Fruit fly (Drosophila melanogaster) whole organism, prepupa: ENCODE measurements around the gene yps.
A peak's percentile ranks its signal among the peaks of the same experiment; 100 is the strongest.

Experiments used
- Blimp-1 ChIP-seq: fragments of 200-800 bp; sonication (Bioruptor generic); optimal IDR thresholded peaks from 3 replicates; lab custom pipeline; 2017; ENCODE audit warnings: missing biosample characterization, missing genetic modification characterization, mild to moderate bottlenecking, moderate library complexity, missing genetic modification reagents
- CG10669 ChIP-seq: fragments of 200-800 bp; sonication (Bioruptor generic); optimal IDR thresholded peaks from 3 replicates; lab custom pipeline; 2018; ENCODE audit warnings: missing biosample characterization, mild to moderate bottlenecking, missing genetic modification characterization, moderate library complexity
- CG11294 ChIP-seq: fragments of 200-800 bp; sonication (Bioruptor generic); IDR thresholded peaks from 2 replicates; pipeline ENCODE4 v1.3.6; 2022; ENCODE audit warnings: missing biosample characterization, missing genetic modification characterization
- CG11762 ChIP-seq: fragments of 200-800 bp; sonication (Bioruptor generic); optimal IDR thresholded peaks from 3 replicates; lab custom pipeline; 2016; ENCODE audit warnings: missing biosample characterization, missing genetic modification characterization; ENCODE audit not compliant: insufficient read depth
- CG11902 ChIP-seq: fragments of 200-800 bp; sonication (Bioruptor generic); optimal IDR thresholded peaks from 3 replicates; lab custom pipeline; 2016; ENCODE audit warnings: missing biosample characterization, missing genetic modification characterization
- CG15336 ChIP-seq: fragments of 200-800 bp; sonication (Bioruptor generic); IDR thresholded peaks from 2 replicates; pipeline ENCODE4 v1.3.6; 2022; ENCODE audit warnings: missing biosample characterization, missing genetic modification characterization
- CG1621 ChIP-seq: fragments of 200-800 bp; sonication (Bioruptor generic); optimal IDR thresholded peaks from 3 replicates; lab custom pipeline; 2018; ENCODE audit warnings: missing biosample characterization, mild to moderate bottlenecking, missing genetic modification characterization
- CG16779 ChIP-seq: fragments of 200-800 bp; sonication (Bioruptor generic); optimal IDR thresholded peaks from 3 replicates; lab custom pipeline; 2017; ENCODE audit warnings: missing biosample characterization, mild to moderate bottlenecking, missing genetic modification characterization
- CG3032 ChIP-seq: fragments of 200-800 bp; optimal IDR thresholded peaks from 2 replicates; lab custom pipeline; 2019; ENCODE audit warnings: missing biosample characterization, mild to moderate bottlenecking, missing genetic modification characterization, moderate library complexity
- CG31627 ChIP-seq: fragments of 200-800 bp; sonication (Bioruptor generic); optimal IDR thresholded peaks from 3 replicates; lab custom pipeline; 2016; ENCODE audit warnings: missing biosample characterization, missing genetic modification characterization
- CG32006 ChIP-seq: fragments of 200-800 bp; sonication (Bioruptor generic); optimal IDR thresholded peaks from 3 replicates; lab custom pipeline; 2017; ENCODE audit warnings: missing biosample characterization, mild to moderate bottlenecking, missing genetic modification characterization
- CG3919 ChIP-seq: fragments of 200-800 bp; sonication (Bioruptor generic); optimal IDR thresholded peaks from 3 replicates; lab custom pipeline; 2016; ENCODE audit warnings: missing biosample characterization, missing genetic modification characterization
- CG4318 ChIP-seq: fragments of 200-800 bp; sonication (Bioruptor generic); optimal IDR thresholded peaks from 3 replicates; lab custom pipeline; 2017; ENCODE audit warnings: missing biosample characterization, mild to moderate bottlenecking, missing genetic modification characterization
- CG6163 ChIP-seq: fragments of 200-800 bp; sonication (Bioruptor generic); IDR thresholded peaks from 3 replicates; pipeline ENCODE4 v1.3.6; 2022; ENCODE audit warnings: missing biosample characterization, missing genetic modification characterization
- CG6276 ChIP-seq: fragments of 200-800 bp; sonication (Bioruptor generic); optimal IDR thresholded peaks from 2 replicates; lab custom pipeline; 2017; ENCODE audit warnings: missing biosample characterization, mild to moderate bottlenecking, missing genetic modification characterization
- CG6792 ChIP-seq: fragments of 200-800 bp; sonication (Bioruptor generic); optimal IDR thresholded peaks from 3 replicates; lab custom pipeline; 2016; ENCODE audit warnings: missing biosample characterization, missing genetic modification characterization
- CG6808 ChIP-seq: fragments of 200-800 bp; sonication (Bioruptor generic); optimal IDR thresholded peaks from 3 replicates; lab custom pipeline; 2017; ENCODE audit warnings: missing biosample characterization, missing genetic modification characterization, mild to moderate bottlenecking, moderate library complexity, missing genetic modification reagents
- CG8119 ChIP-seq: fragments of 200-800 bp; sonication (Bioruptor generic); IDR thresholded peaks from 3 replicates; pipeline ENCODE4 v1.3.6; 2022; ENCODE audit warnings: missing biosample characterization, missing genetic modification characterization
- CG8319 ChIP-seq: fragments of 200-800 bp; sonication (Bioruptor generic); optimal IDR thresholded peaks from 3 replicates; lab custom pipeline; 2016; ENCODE audit warnings: missing biosample characterization, missing genetic modification characterization
- CG8632 ChIP-seq: fragments of 200-800 bp; sonication (Bioruptor generic); optimal IDR thresholded peaks from 3 replicates; lab custom pipeline; 2016; ENCODE audit warnings: missing biosample characterization, missing genetic modification characterization
- CG9139 ChIP-seq: fragments of 200-800 bp; sonication (Bioruptor generic); optimal IDR thresholded peaks from 3 replicates; lab custom pipeline; 2017; ENCODE audit warnings: missing biosample characterization, mild to moderate bottlenecking, missing genetic modification characterization
- Eip75B ChIP-seq: fragments of 200-800 bp; sonication (Bioruptor generic); optimal IDR thresholded peaks from 3 replicates; lab custom pipeline; 2016; ENCODE audit warnings: missing biosample characterization, missing genetic modification characterization
- Eip93F ChIP-seq: fragments of 200-800 bp; sonication (Bioruptor generic); optimal IDR thresholded peaks from 2 replicates; lab custom pipeline; 2016; ENCODE audit warnings: missing biosample characterization, mild to moderate bottlenecking, missing genetic modification characterization
- Ets21C ChIP-seq: fragments of 200-800 bp; sonication (Bioruptor generic); optimal IDR thresholded peaks from 3 replicates; lab custom pipeline; 2016; ENCODE audit warnings: missing biosample characterization, missing genetic modification characterization
- Ets96B ChIP-seq: fragments of 200-800 bp; optimal IDR thresholded peaks from 2 replicates; lab custom pipeline; 2019; ENCODE audit warnings: missing biosample characterization, mild to moderate bottlenecking, missing genetic modification characterization, moderate library complexity
- Gug ChIP-seq: fragments of 200-800 bp; sonication (Bioruptor generic); IDR thresholded peaks from 2 replicates; pipeline ENCODE4 v1.3.6; 2022; ENCODE audit warnings: missing biosample characterization, missing genetic modification characterization
- Hr38 ChIP-seq: sonication (Bioruptor generic); optimal IDR thresholded peaks from 2 replicates; lab custom pipeline; 2016; ENCODE audit warnings: missing biosample characterization, missing genetic modification characterization
- Hr39 ChIP-seq: fragments of 200-800 bp; sonication (Bioruptor generic); optimal IDR thresholded peaks from 2 replicates; lab custom pipeline; 2016; ENCODE audit warnings: missing biosample characterization, missing genetic modification characterization
- Lpt ChIP-seq: fragments of 200-800 bp; sonication (Bioruptor generic); optimal IDR thresholded peaks from 3 replicates; lab custom pipeline; 2016; ENCODE audit warnings: missing biosample characterization, missing genetic modification characterization
- Smox ChIP-seq: fragments of 200-800 bp; sonication (Bioruptor generic); optimal IDR thresholded peaks from 3 replicates; lab custom pipeline; 2016; ENCODE audit warnings: missing biosample characterization, missing genetic modification characterization
- Sox102F ChIP-seq: fragments of 200-800 bp; sonication (Bioruptor generic); optimal IDR thresholded peaks from 2 replicates; lab custom pipeline; 2016; ENCODE audit warnings: missing biosample characterization, mild to moderate bottlenecking, missing genetic modification characterization
- Sox14 ChIP-seq: fragments of 200-800 bp; sonication (Bioruptor generic); optimal IDR thresholded peaks from 3 replicates; lab custom pipeline; 2016; ENCODE audit warnings: missing biosample characterization, missing genetic modification characterization
- Sox15 ChIP-seq: fragments of 200-800 bp; sonication (Bioruptor generic); optimal IDR thresholded peaks from 3 replicates; lab custom pipeline; 2016; ENCODE audit warnings: missing biosample characterization, missing genetic modification characterization
- achi ChIP-seq: fragments of 200-800 bp; sonication (Bioruptor generic); optimal IDR thresholded peaks from 3 replicates; lab custom pipeline; 2016; ENCODE audit warnings: missing biosample characterization, missing genetic modification characterization
- acj6 ChIP-seq: fragments of 200-800 bp; sonication (Bioruptor generic); optimal IDR thresholded peaks from 3 replicates; lab custom pipeline; 2016; ENCODE audit warnings: missing biosample characterization, missing genetic modification characterization
- cyc ChIP-seq: fragments of 200-800 bp; sonication (Bioruptor generic); optimal IDR thresholded peaks from 3 replicates; lab custom pipeline; 2016; ENCODE audit warnings: missing biosample characterization, missing genetic modification characterization
- dsx ChIP-seq: fragments of 200-800 bp; optimal IDR thresholded peaks from 3 replicates; lab custom pipeline; 2019; ENCODE audit warnings: missing biosample characterization, mild to moderate bottlenecking, missing genetic modification characterization, moderate library complexity; ENCODE audit not compliant: poor library complexity, severe bottlenecking
- eg ChIP-seq: fragments of 200-800 bp; sonication (Bioruptor generic); IDR thresholded peaks from 3 replicates; pipeline ENCODE4 v1.3.6; 2022; ENCODE audit warnings: missing biosample characterization, missing genetic modification characterization
- esn ChIP-seq: fragments of 200-800 bp; sonication (Bioruptor generic); optimal IDR thresholded peaks from 2 replicates; lab custom pipeline; 2016; ENCODE audit warnings: missing biosample characterization, mild to moderate bottlenecking, missing genetic modification characterization, moderate library complexity
- fd59A ChIP-seq: fragments of 200-800 bp; sonication (Bioruptor generic); optimal IDR thresholded peaks from 2 replicates; lab custom pipeline; 2017; ENCODE audit warnings: missing biosample characterization, mild to moderate bottlenecking, missing genetic modification characterization, missing genetic modification reagents
- fd85E ChIP-seq: fragments of 200-800 bp; sonication (Bioruptor generic); optimal IDR thresholded peaks from 3 replicates; lab custom pipeline; 2016; ENCODE audit warnings: missing biosample characterization, missing genetic modification characterization
- fkh ChIP-seq: fragments of 200-800 bp; sonication (Bioruptor generic); optimal IDR thresholded peaks from 3 replicates; lab custom pipeline; 2017; ENCODE audit warnings: missing biosample characterization, mild to moderate bottlenecking, missing genetic modification characterization, moderate library complexity
- lz ChIP-seq: fragments of 200-800 bp; sonication (Bioruptor generic); optimal IDR thresholded peaks from 3 replicates; lab custom pipeline; 2016; ENCODE audit warnings: missing biosample characterization, missing genetic modification characterization
- net ChIP-seq: fragments of 200-800 bp; sonication (Bioruptor generic); optimal IDR thresholded peaks from 3 replicates; lab custom pipeline; 2016; ENCODE audit warnings: missing biosample characterization, missing genetic modification characterization
- pdm3 ChIP-seq: fragments of 200-800 bp; sonication (Bioruptor generic); optimal IDR thresholded peaks from 3 replicates; lab custom pipeline; 2016; ENCODE audit warnings: missing biosample characterization, missing genetic modification characterization
- spab ChIP-seq: fragments of 200-800 bp; sonication (Bioruptor generic); optimal IDR thresholded peaks from 2 replicates; lab custom pipeline; 2017; ENCODE audit warnings: missing biosample characterization, mild to moderate bottlenecking, missing genetic modification characterization, missing genetic modification reagents
- ss ChIP-seq, 2 experiments: fragments of 200-800 bp; sonication (Bioruptor generic); optimal IDR thresholded peaks; 2 replicates in 1 of 2; 3 replicates in 1 of 2; lab custom pipeline; 2017 to 2018; ENCODE audit warnings: mild to moderate bottlenecking in 2 of 2, missing biosample characterization in 2 of 2, missing genetic modification characterization in 2 of 2, moderate library complexity in 1 of 2
- topi ChIP-seq: fragments of 200-800 bp; sonication (Bioruptor generic); optimal IDR thresholded peaks from 3 replicates; lab custom pipeline; 2016; ENCODE audit warnings: missing biosample characterization, missing genetic modification characterization

The yps gene

DNA sequence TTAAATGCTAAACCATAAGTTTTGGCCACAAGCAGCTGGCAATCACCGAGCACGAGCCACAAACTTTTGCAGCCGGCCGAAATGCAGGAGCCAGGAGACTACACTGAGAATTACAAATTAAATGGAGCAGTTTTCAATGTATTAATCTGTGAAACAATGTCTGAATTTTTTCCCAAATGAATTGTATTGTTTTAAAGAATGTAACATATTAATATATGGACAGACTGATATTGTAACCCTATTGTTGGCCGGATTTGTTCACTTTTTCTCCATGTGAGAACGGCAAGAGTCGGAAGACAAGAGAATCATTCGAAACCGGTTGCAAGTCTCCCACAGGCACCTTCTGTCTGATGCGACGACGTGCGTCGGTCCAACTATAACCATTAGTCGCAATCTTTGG is 9.8 kb downstream of the yps start (continued):
- TF ChIP-seq CG8319 (GFP tag; lab: Kevin White, UChicago): peak; percentile 72
- TF ChIP-seq acj6 (GFP tag; lab: Kevin White, UChicago): peak; percentile 87
- peak; percentile 67 for TF ChIP-seq Gug
- TF ChIP-seq CG16779 (tag; lab: Kevin White, UChicago): peak; percentile 72
- peak; percentile 79; the same call in 2 of the 3 replicates for TF ChIP-seq CG8119 (GFP tag; lab: Robert Waterston, UW)
- TF ChIP-seq CG4318 (GFP tag; lab: Kevin White, UChicago): peak; percentile 17
- peak; percentile 91 for TF ChIP-seq CG6792 (GFP tag; lab: Kevin White, UChicago)
- peak; percentile 81 for TF ChIP-seq CG11902

DNA sequence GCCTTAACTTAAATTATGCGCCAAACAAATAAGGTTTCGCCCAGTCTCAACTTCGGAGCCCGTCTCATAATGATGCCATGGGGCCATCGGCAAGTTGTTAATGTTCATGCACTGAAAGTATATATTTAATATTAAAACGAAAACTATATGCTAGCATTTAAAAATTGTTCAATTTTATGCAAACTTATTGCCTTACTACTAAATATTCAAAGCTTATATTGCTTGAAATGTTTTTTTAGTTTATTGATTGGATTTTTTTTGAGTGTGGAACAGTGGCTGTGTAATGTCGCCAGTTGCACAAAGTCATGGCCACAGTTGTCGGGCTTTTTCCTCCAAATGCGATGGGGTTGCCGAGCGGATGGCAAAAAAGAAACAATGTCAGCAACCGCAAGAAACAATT is 10.8 kb downstream of the yps start:
- peak; percentile 94 for TF ChIP-seq CG6163 (GFP tag; lab: Robert Waterston, UW)
- TF ChIP-seq Smox (GFP tag; lab: Kevin White, UChicago): peak; percentile 81
- peak; percentile 68 for TF ChIP-seq spab (GFP tag; lab: Kevin White, UChicago)
- peak; percentile 85 for TF ChIP-seq Eip75B
- TF ChIP-seq CG10669 (GFP tag; lab: Kevin White, UChicago): peak; percentile 88
- TF ChIP-seq CG6792 (GFP tag; lab: Kevin White, UChicago): peak; percentile 87
- TF ChIP-seq Ets96B: peak; percentile 86
- peak; percentile 79 for TF ChIP-seq lz
- peak; percentile 74 for TF ChIP-seq CG31627 (GFP tag; lab: Kevin White, UChicago)
- TF ChIP-seq Sox14 (GFP tag; lab: Kevin White, UChicago): peak; percentile 80
- TF ChIP-seq acj6 (GFP tag; lab: Kevin White, UChicago): peak; percentile 82
- TF ChIP-seq cyc (GFP tag; lab: Kevin White, UChicago): peak; percentile 86
- TF ChIP-seq CG32006 (GFP tag; lab: Kevin White, UChicago): peak; percentile 83
- TF ChIP-seq esn (GFP tag; lab: Kevin White, UChicago): peak; percentile 89
- TF ChIP-seq topi: peak; percentile 85
- peak; percentile 72 for TF ChIP-seq CG11902
- TF ChIP-seq CG3032 (tag; lab: Kevin White, UChicago): peak; percentile 82
- TF ChIP-seq CG3919: peak; percentile 90
- peak; percentile 68 to 81 for TF ChIP-seq ss (GFP tag; optimal IDR thresholded peaks at IDR 0.05; lab: Kevin White, UChicago)
- TF ChIP-seq CG15336 (GFP tag; lab: Robert Waterston, UW): peak; percentile 91
- TF ChIP-seq CG11294: peak; percentile 71
- TF ChIP-seq CG8319 (GFP tag; lab: Kevin White, UChicago): peak; percentile 71
- peak; percentile 70 for TF ChIP-seq Ets21C
- peak; percentile 76 for TF ChIP-seq Hr39 (GFP tag; lab: Kevin White, UChicago)
- peak; percentile 71 for TF ChIP-seq CG9139
- peak; percentile 91 for TF ChIP-seq eg
- no peak for TF ChIP-seq Hr38 (GFP tag; lab: Kevin White, UChicago)
- TF ChIP-seq fkh (GFP tag; lab: Kevin White, UChicago): no peak
- peak; percentile 88 for TF ChIP-seq dsx (GFP tag; lab: Kevin White, UChicago)
- peak; percentile 78 for TF ChIP-seq net (GFP tag; lab: Kevin White, UChicago)
- TF ChIP-seq Lpt (GFP tag; lab: Kevin White, UChicago): peak; percentile 71
- no peak for TF ChIP-seq CG6276 (GFP tag; lab: Kevin White, UChicago)
- peak; percentile 43 for TF ChIP-seq Sox15 (GFP tag; lab: Kevin White, UChicago)
- TF ChIP-seq Eip93F (GFP tag; lab: Kevin White, UChicago): peak; percentile 55
- peak; percentile 57 for TF ChIP-seq CG16779 (tag; lab: Kevin White, UChicago)
- TF ChIP-seq CG1621: peak; percentile 75
- peak; percentile 73 for TF ChIP-seq CG8632 (GFP tag; lab: Kevin White, UChicago)
- TF ChIP-seq pdm3 (GFP tag; lab: Kevin White, UChicago): peak; percentile 82
- TF ChIP-seq CG6808 (GFP tag; lab: Kevin White, UChicago): peak; percentile 82
- TF ChIP-seq fd85E (GFP tag; lab: Kevin White, UChicago): peak; percentile 54
- peak; percentile 88 for TF ChIP-seq Sox102F (GFP tag; lab: Kevin White, UChicago)
- peak; percentile 66 for TF ChIP-seq fd59A (GFP tag; lab: Kevin White, UChicago)
- TF ChIP-seq achi (GFP tag; lab: Kevin White, UChicago): peak; percentile 80
- TF ChIP-seq CG11762 (GFP tag; lab: Kevin White, UChicago): peak; percentile 70
- peak; percentile 52 for TF ChIP-seq Blimp-1 (GFP tag; lab: Kevin White, UChicago)
- peak; percentile 58 for TF ChIP-seq CG4318 (GFP tag; lab: Kevin White, UChicago)
